Fruit fly (Drosophila melanogaster) Kc167 (cell line): ENCODE data around the gene Ku80.

Experiments used
- Sin3A ChIP-seq: fragments of >200 bp; optimal IDR thresholded peaks from 2 replicates; lab custom pipeline; 2018; ENCODE audit warnings: missing external identifiers
- insv ChIP-seq: fragments of >200 bp; optimal IDR thresholded peaks from 3 replicates; lab custom pipeline; 2018; ENCODE audit warnings: missing external identifiers
- psq ChIP-seq: fragments of >200 bp; optimal IDR thresholded peaks from 2 replicates; lab custom pipeline; 2017; ENCODE audit warnings: missing external identifiers
- ttk ChIP-seq: sonication (Bioruptor generic); optimal IDR thresholded peaks from 2 replicates; lab custom pipeline; 2017; ENCODE audit warnings: missing external identifiers

DNA sequence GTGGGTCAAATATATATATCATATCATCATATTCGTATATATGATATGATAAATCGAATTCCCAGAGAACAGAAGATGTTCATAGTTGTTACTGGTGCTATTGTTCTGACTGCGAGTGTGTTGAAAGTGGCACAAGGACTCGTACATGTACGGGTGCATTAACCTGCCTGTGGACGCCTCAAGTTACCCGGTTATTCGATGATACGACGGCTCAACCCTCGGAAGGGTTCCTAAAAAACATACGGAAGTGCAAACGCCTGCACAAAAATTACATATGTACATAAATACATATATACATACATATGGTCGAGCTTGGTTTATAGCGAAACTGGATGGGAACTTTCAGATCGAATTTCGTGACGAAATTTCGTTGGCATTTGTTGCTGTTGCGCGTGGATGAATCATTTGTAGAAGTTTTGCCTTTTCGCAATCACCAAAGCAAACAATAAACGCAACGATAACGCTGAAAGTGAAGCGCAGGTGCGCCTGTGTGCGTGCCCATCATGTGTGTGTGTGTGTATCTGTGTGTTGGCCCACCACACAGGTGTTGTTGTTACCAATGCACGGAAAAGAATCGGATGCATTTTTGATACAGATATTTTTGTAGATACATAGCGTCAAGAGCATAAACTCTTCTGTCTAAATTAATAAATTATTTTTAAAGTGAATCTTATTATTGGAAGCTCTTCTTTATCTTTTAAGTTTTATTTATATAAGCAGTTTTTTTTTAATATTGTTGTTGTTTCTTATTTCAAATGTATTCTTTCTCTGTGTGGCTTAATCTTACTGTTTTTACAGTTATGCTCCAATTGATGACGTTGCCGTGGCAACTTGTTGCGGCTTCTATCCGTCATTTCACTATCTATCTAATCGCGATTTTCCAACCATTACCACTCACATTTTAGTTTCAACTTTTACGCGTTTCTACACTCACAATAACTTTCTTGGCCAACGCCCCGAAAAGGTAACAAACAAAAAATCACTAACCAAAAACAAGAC is 9.3 kb downstream of the Ku80 start:
- TF ChIP-seq Sin3A (lab: Kevin White, UChicago) (no peak), psq (no peak), insv (lab: Kevin White, UChicago) (no peak), ttk (no peak)
